Fruit fly (Drosophila melanogaster) whole organism, embryonic: ENCODE data around the gene CG13258.

ENCODE experiments used
- ATbp ChIP-seq: fragments of 200-800 bp; sonication (Bioruptor generic); optimal IDR thresholded peaks from 2 replicates; lab custom pipeline; 2017; ENCODE audit warnings: missing biosample characterization, mild to moderate bottlenecking, missing genetic modification characterization, missing genetic modification reagents
- Ada2b ChIP-seq: fragments of 200-800 bp; sonication (Bioruptor generic); IDR thresholded peaks from 2 replicates; pipeline ENCODE4 v1.3.6; 2022; ENCODE audit warnings: missing biosample characterization, missing genetic modification characterization
- CG10462 ChIP-seq: fragments of 200-800 bp; sonication (Bioruptor generic); optimal IDR thresholded peaks from 2 replicates; lab custom pipeline; 2016; ENCODE audit warnings: missing biosample characterization, missing genetic modification characterization
- CG11504 ChIP-seq: fragments of 200-800 bp; sonication (Bioruptor generic); optimal IDR thresholded peaks from 3 replicates; lab custom pipeline; 2019; ENCODE audit warnings: missing biosample characterization, mild to moderate bottlenecking, missing genetic modification characterization, moderate library complexity
- CG11696 ChIP-seq: fragments of 200-800 bp; sonication (Bioruptor generic); IDR thresholded peaks from 2 replicates; pipeline ENCODE4 v1.3.6; 2022; ENCODE audit warnings: missing biosample characterization, missing genetic modification characterization
- CG12391 ChIP-seq: fragments of 200-800 bp; sonication (Bioruptor generic); optimal IDR thresholded peaks from 3 replicates; lab custom pipeline; 2018; ENCODE audit warnings: missing biosample characterization, mild to moderate bottlenecking, missing genetic modification characterization, moderate library complexity
- CG12659 ChIP-seq: fragments of 200-800 bp; sonication (Bioruptor generic); optimal IDR thresholded peaks from 3 replicates; lab custom pipeline; 2017; ENCODE audit warnings: mild to moderate bottlenecking, missing biosample characterization, missing genetic modification reagents, missing genetic modification characterization
- CG14014 ChIP-seq: fragments of 200-800 bp; sonication (Bioruptor generic); IDR thresholded peaks from 2 replicates; pipeline ENCODE4 v1.3.6; 2022; ENCODE audit warnings: missing biosample characterization, missing genetic modification characterization
- CG14860 ChIP-seq: fragments of 200-800 bp; sonication (Bioruptor generic); IDR thresholded peaks from 3 replicates; pipeline ENCODE4 v1.3.6; 2022; ENCODE audit warnings: missing biosample characterization, missing genetic modification characterization; ENCODE audit not compliant: partially characterized antibody
- CG15514 ChIP-seq: fragments of 200-800 bp; sonication (Bioruptor generic); optimal IDR thresholded peaks from 3 replicates; lab custom pipeline; 2017; ENCODE audit warnings: missing biosample characterization, missing genetic modification characterization, mild to moderate bottlenecking, moderate library complexity, missing genetic modification reagents
- CG17361 ChIP-seq: fragments of 200-800 bp; sonication (Bioruptor generic); IDR thresholded peaks from 3 replicates; pipeline ENCODE4 v1.3.6; 2022; ENCODE audit warnings: missing biosample characterization, missing genetic modification characterization
- CG1832 ChIP-seq: fragments of 200-800 bp; sonication (Bioruptor generic); optimal IDR thresholded peaks from 2 replicates; lab custom pipeline; 2017; ENCODE audit warnings: missing biosample characterization, mild to moderate bottlenecking, missing genetic modification characterization, inconsistent platforms
- CG31365 ChIP-seq: fragments of 200-800 bp; sonication (Bioruptor generic); optimal IDR thresholded peaks from 2 replicates; lab custom pipeline; 2018; ENCODE audit warnings: missing biosample characterization, mild to moderate bottlenecking, missing genetic modification characterization
- CG32772 ChIP-seq: fragments of 200-800 bp; sonication (Bioruptor generic); IDR thresholded peaks from 2 replicates; pipeline ENCODE4 v1.3.6; 2022; ENCODE audit warnings: missing biosample characterization, missing genetic modification characterization
- CG34224 ChIP-seq: fragments of 200-800 bp; sonication (Bioruptor generic); IDR thresholded peaks from 3 replicates; pipeline ENCODE4 v1.3.6; 2022; ENCODE audit warnings: missing biosample characterization, missing genetic modification characterization; ENCODE audit not compliant: partially characterized antibody
- CG3838 ChIP-seq: fragments of 200-800 bp; sonication (Bioruptor generic); optimal IDR thresholded peaks from 3 replicates; lab custom pipeline; 2016; ENCODE audit warnings: missing biosample characterization, missing genetic modification characterization
- CG7271 ChIP-seq: fragments of 200-800 bp; sonication (Bioruptor generic); optimal IDR thresholded peaks from 2 replicates; lab custom pipeline; 2018; ENCODE audit warnings: missing biosample characterization, mild to moderate bottlenecking, missing genetic modification characterization, moderate library complexity
- CG7745 ChIP-seq: fragments of 200-800 bp; sonication (Bioruptor generic); optimal IDR thresholded peaks from 2 replicates; lab custom pipeline; 2018; ENCODE audit warnings: missing biosample characterization, mild to moderate bottlenecking, missing genetic modification characterization, moderate library complexity
- CG9727 ChIP-seq: fragments of 200-800 bp; sonication (Bioruptor generic); optimal IDR thresholded peaks from 3 replicates; lab custom pipeline; 2017; ENCODE audit warnings: missing biosample characterization, mild to moderate bottlenecking, missing genetic modification characterization
- D ChIP-seq, 2 experiments: fragments of 200-800 bp in 1 of 2; fragments of >200 bp in 1 of 2; sonication (Bioruptor generic) in 1 of 2; optimal IDR thresholded peaks; 2 replicates in 1 of 2; 3 replicates in 1 of 2; lab custom pipeline; 2017; ENCODE audit warnings: mild to moderate bottlenecking in 1 of 2, missing biosample characterization in 1 of 2, missing genetic modification characterization in 1 of 2, missing genetic modification reagents in 1 of 2
- Doc3 ChIP-seq: fragments of 200-800 bp; sonication (Bioruptor generic); IDR thresholded peaks from 3 replicates; pipeline ENCODE4 v1.3.6; 2022; ENCODE audit warnings: missing biosample characterization, missing genetic modification characterization; ENCODE audit not compliant: partially characterized antibody
- E2f2 ChIP-seq: fragments of 200-800 bp; sonication (Bioruptor generic); IDR thresholded peaks from 2 replicates; pipeline ENCODE4 v1.3.6; 2022; ENCODE audit warnings: missing biosample characterization, missing genetic modification characterization
- ERR ChIP-seq: fragments of 200-800 bp; sonication (Bioruptor generic); optimal IDR thresholded peaks from 2 replicates; lab custom pipeline; 2016; ENCODE audit warnings: missing biosample characterization, missing genetic modification characterization
- Ets65A ChIP-seq: fragments of 200-800 bp; sonication (Bioruptor generic); peaks from one replicate; lab custom pipeline; 2016; ENCODE audit warnings: missing biosample characterization, missing genetic modification characterization
- HmgZ ChIP-seq: fragments of 200-800 bp; sonication (Bioruptor generic); optimal IDR thresholded peaks from 2 replicates; lab custom pipeline; 2018; ENCODE audit warnings: missing biosample characterization, mild to moderate bottlenecking, missing genetic modification characterization
- Lpt ChIP-seq: fragments of >200 bp; optimal IDR thresholded peaks from 2 replicates; lab custom pipeline; 2018; ENCODE audit warnings: missing biosample characterization, missing genetic modification characterization
- MESR4 ChIP-seq: fragments of 200-800 bp; sonication (Bioruptor generic); optimal IDR thresholded peaks from 2 replicates; lab custom pipeline; 2018; ENCODE audit warnings: missing biosample characterization, mild to moderate bottlenecking, missing genetic modification characterization, moderate library complexity
- Opbp ChIP-seq: fragments of 200-800 bp; sonication (Bioruptor generic); IDR thresholded peaks from 3 replicates; pipeline ENCODE4 v1.3.6; 2022; ENCODE audit warnings: missing biosample characterization, missing genetic modification characterization; ENCODE audit not compliant: partially characterized antibody
- Pdp1 ChIP-seq, 2 experiments: fragments of 200-800 bp; sonication (Bioruptor generic); optimal IDR thresholded peaks; 3 replicates each; lab custom pipeline; 2016; ENCODE audit warnings: missing biosample characterization in 2 of 2, missing genetic modification characterization in 2 of 2, mild to moderate bottlenecking in 1 of 2, moderate library complexity in 1 of 2
- Sin3A ChIP-seq: fragments of >200 bp; optimal IDR thresholded peaks from 2 replicates; lab custom pipeline; 2018
- Six4 ChIP-seq: fragments of 200-800 bp; sonication (Bioruptor generic); optimal IDR thresholded peaks from 2 replicates; lab custom pipeline; 2016; ENCODE audit warnings: missing biosample characterization, missing genetic modification characterization
- ara ChIP-seq: fragments of 200-800 bp; sonication (Bioruptor generic); IDR thresholded peaks from 2 replicates; pipeline ENCODE4 v1.3.6; 2022; ENCODE audit warnings: missing biosample characterization, missing genetic modification characterization
- ase ChIP-seq: fragments of 200-800 bp; sonication (Bioruptor generic); IDR thresholded peaks from 3 replicates; pipeline ENCODE4 v1.3.6; 2022; ENCODE audit warnings: missing biosample characterization, missing genetic modification characterization
- caup ChIP-seq: fragments of 200-800 bp; sonication (Bioruptor generic); optimal IDR thresholded peaks from 3 replicates; lab custom pipeline; 2017; ENCODE audit warnings: missing biosample characterization, mild to moderate bottlenecking, missing genetic modification characterization, moderate library complexity; ENCODE audit not compliant: severe bottlenecking
- chinmo ChIP-seq: fragments of 200-800 bp; sonication (Bioruptor generic); IDR thresholded peaks from 4 replicates; pipeline ENCODE4 v1.3.6; 2022; ENCODE audit warnings: missing biosample characterization, missing genetic modification characterization; ENCODE audit not compliant: partially characterized antibody
- crol ChIP-seq: fragments of 200-800 bp; sonication (Bioruptor generic); IDR thresholded peaks from 2 replicates; pipeline ENCODE4 v1.3.6; 2022; ENCODE audit warnings: missing biosample characterization, missing genetic modification characterization
- crp ChIP-seq, 2 experiments: fragments of 200-800 bp; sonication (Bioruptor generic); optimal IDR thresholded peaks; 2 replicates in 1 of 2; 3 replicates in 1 of 2; lab custom pipeline; 2017; ENCODE audit warnings: missing biosample characterization in 2 of 2, missing genetic modification characterization in 2 of 2, mild to moderate bottlenecking in 1 of 2, moderate library complexity in 1 of 2
- eve ChIP-seq, 2 experiments: fragments of >200 bp; optimal IDR thresholded peaks; 2 replicates each; lab custom pipeline; 2017; ENCODE audit warnings: missing biosample characterization in 2 of 2, missing genetic modification characterization in 2 of 2
- hth ChIP-seq: fragments of >200 bp; optimal IDR thresholded peaks from 2 replicates; lab custom pipeline; 2017; ENCODE audit warnings: inconsistent platforms
- pfk ChIP-seq: fragments of 200-800 bp; sonication (Bioruptor generic); optimal IDR thresholded peaks from 2 replicates; lab custom pipeline; 2018; ENCODE audit warnings: missing biosample characterization, mild to moderate bottlenecking, missing genetic modification characterization, moderate library complexity
- phol ChIP-seq: fragments of 200-800 bp; sonication (Bioruptor generic); optimal IDR thresholded peaks from 3 replicates; lab custom pipeline; 2018; ENCODE audit warnings: missing biosample characterization, mild to moderate bottlenecking, missing genetic modification characterization, moderate library complexity
- row ChIP-seq: fragments of 200-800 bp; sonication (Bioruptor generic); IDR thresholded peaks from 3 replicates; pipeline ENCODE4 v1.3.6; 2022; ENCODE audit warnings: missing biosample characterization, missing genetic modification characterization
- sd ChIP-seq: fragments of 200-800 bp; sonication (Bioruptor generic); optimal IDR thresholded peaks from 3 replicates; lab custom pipeline; 2018; ENCODE audit warnings: missing biosample characterization, mild to moderate bottlenecking, missing genetic modification characterization, moderate library complexity
- ttk ChIP-seq: fragments of 200-800 bp; sonication (Bioruptor generic); IDR thresholded peaks from 2 replicates; pipeline ENCODE4 v2.1.2; 2022; ENCODE audit warnings: missing biosample characterization, missing genetic modification characterization
- twi ChIP-seq: fragments of 200-800 bp; optimal IDR thresholded peaks from 2 replicates; lab custom pipeline; 2019; ENCODE audit warnings: missing biosample characterization, mild to moderate bottlenecking, missing genetic modification characterization, moderate library complexity
- vvl ChIP-seq: fragments of 200-800 bp; sonication (Bioruptor generic); IDR thresholded peaks from 2 replicates; pipeline ENCODE4 v1.3.6; 2022; ENCODE audit warnings: missing biosample characterization, missing genetic modification characterization
- z ChIP-seq: fragments of 200-800 bp; sonication (Bioruptor generic); IDR thresholded peaks from 3 replicates; pipeline ENCODE4 v1.3.6; 2022; ENCODE audit warnings: missing biosample characterization, missing genetic modification characterization

CG13258 gene

DNA sequence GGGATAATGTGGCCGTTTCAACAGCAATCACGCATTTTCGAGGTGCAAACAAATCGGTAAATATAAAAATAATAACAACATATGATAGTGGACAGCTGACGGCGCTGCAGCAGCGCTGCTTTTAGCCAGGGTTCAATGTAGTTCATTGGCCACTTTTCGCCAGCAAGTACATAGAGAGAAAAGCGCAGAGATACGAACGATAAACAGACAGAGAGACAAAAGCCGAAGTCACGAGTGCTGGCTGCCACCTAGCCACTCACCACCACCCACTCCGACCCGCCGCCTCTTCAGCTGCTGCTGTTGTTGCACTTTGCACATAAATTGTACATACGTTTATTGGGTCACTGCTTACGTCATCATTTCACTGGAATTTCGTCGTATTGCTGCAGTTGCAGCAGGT is 10.0 kb downstream of the CG13258 start (continued):
- no peak for TF ChIP-seq Sin3A (lab: Kevin White, UChicago)
- no peak for TF ChIP-seq CG14860
- TF ChIP-seq CG31365 (tag; lab: Kevin White, UChicago) = no peak
- peak; percentile 9 to 33 for TF ChIP-seq crp (GFP tag; optimal IDR thresholded peaks at IDR 0.05; lab: Kevin White, UChicago)
- TF ChIP-seq caup (GFP tag; lab: Kevin White, UChicago) = no peak
- TF ChIP-seq Six4 (GFP tag; lab: Kevin White, UChicago) = no peak
- TF ChIP-seq CG11504 (tag; lab: Kevin White, UChicago) = no peak
- TF ChIP-seq CG12391 (tag; lab: Kevin White, UChicago) = no peak
- no peak for TF ChIP-seq CG12659 (GFP tag; lab: Kevin White, UChicago)
- no peak for TF ChIP-seq HmgZ (tag; lab: Kevin White, UChicago)
- peak in 1 of 2 experiments; percentile 44 for TF ChIP-seq Pdp1 (GFP tag; optimal IDR thresholded peaks at IDR 0.05; lab: Kevin White, UChicago)
- no peak for TF ChIP-seq Ada2b (GFP tag; lab: Robert Waterston, UW)
- no peak for TF ChIP-seq eve (GFP tag; optimal IDR thresholded peaks at IDR 0.05; lab: Kevin White, UChicago)
- no peak for TF ChIP-seq ERR

DNA sequence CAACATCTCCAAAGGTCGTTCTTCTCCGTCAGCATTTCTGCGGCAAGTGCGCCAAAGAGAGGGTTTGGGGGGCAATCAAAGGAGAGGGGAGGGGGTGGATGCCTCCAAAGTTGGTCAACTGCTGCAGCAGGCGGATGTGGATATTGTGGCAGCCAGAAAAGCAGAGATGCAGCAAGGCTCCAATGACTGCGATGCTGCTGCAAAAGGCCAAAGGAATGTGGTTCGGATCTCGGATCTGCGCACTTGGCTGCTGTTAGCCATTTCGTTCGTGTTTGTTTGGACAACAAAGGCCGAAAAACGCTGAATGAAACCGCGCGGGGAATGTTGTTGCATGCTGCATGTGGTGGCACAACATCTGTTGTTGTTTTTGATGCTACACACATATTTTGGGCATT is 10.8 kb downstream of the CG13258 start:
- TF ChIP-seq crol (GFP tag; lab: Robert Waterston, UW) = peak; percentile 44
- TF ChIP-seq D (optimal IDR thresholded peaks at IDR 0.05; lab: Kevin White, UChicago) = peak; percentile 58
- TF ChIP-seq D (GFP tag; optimal IDR thresholded peaks at IDR 0.05; lab: Kevin White, UChicago) = no peak
- TF ChIP-seq chinmo (GFP tag; lab: Robert Waterston, UW) = 0 out of 4 replicates have a peak, but pooled peaks have one; percentile 23
- TF ChIP-seq CG1832 = no peak
- TF ChIP-seq ase = no peak
- TF ChIP-seq sd (tag; lab: Kevin White, UChicago) = peak; percentile 13
- peak; percentile 82 for TF ChIP-seq twi (tag; lab: Kevin White, UChicago)
- 0 out of 3 replicates have a peak, but pooled peaks have one; percentile 22 for TF ChIP-seq Opbp
- peak; percentile 24 for TF ChIP-seq pfk (GFP tag; lab: Kevin White, UChicago)

DNA sequence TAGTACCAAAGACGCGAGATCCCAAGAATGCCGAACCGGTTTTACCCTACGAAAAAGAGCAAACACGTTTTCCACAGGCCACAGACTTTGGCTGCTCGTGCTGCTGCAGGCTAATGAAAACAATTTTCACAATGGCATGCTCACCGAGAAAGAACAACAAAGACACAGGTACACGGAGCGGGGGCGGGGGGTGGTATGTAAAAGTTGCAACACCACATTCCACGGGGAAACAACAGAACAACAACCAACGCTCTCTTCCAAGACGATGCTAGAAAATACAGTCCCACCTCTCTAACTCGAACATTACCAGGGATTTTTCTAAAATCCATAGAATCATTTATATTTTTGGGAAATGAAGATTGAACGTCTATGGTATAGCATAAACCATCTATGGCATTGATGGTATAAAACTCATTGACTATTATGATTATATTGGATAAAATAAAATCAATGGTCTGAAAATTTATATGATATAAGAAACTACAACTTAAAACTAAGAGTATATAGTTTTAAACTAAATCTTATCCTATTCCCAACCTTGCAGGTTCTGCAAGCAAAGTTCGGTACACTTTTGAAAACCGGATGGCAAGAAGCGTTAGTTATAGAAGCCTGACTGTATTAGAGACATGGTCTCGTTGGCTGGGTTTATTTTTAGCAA is 11.3 kb downstream of the CG13258 start:
- TF ChIP-seq ara (GFP tag; lab: Robert Waterston, UW) (no peak), CG17361 (0 out of 3 replicates have a peak, but pooled peaks have one; percentile 26), ttk (GFP tag; lab: Robert Waterston, UW) (no peak), hth (lab: Kevin White, UChicago) (no peak), CG32772 (no peak), CG10462 (no peak), CG14014 (GFP tag; lab: Robert Waterston, UW) (no peak), MESR4 (GFP tag; lab: Kevin White, UChicago) (no peak), CG7745 (no peak), CG7271 (tag; lab: Kevin White, UChicago) (no peak), row (GFP tag; lab: Robert Waterston, UW) (0 out of 3 replicates have a peak, but pooled peaks have one; percentile 20), Ets65A (GFP tag; lab: Kevin White, UChicago) (peak; percentile 38), CG34224 (GFP tag; lab: Robert Waterston, UW) (no peak), phol (tag; lab: Kevin White, UChicago) (peak; percentile 6), E2f2 (GFP tag; lab: Robert Waterston, UW) (no peak), vvl (peak; percentile 22; the same call in 1 of the 2 replicates), CG11696 (GFP tag; lab: Robert Waterston, UW) (no peak), CG15514 (GFP tag; lab: Kevin White, UChicago) (no peak), ATbp (GFP tag; lab: Kevin White, UChicago) (no peak), eve (GFP tag; optimal IDR thresholded peaks at IDR 0.05; lab: Kevin White, UChicago) (peak in 1 of 2 experiments; percentile 49), Doc3 (GFP tag; lab: Robert Waterston, UW) (no peak), CG3838 (GFP tag; lab: Kevin White, UChicago) (no peak), z (peak; percentile 14; the same call in 1 of the 3 replicates), Lpt (GFP tag; lab: Kevin White, UChicago) (peak; percentile 89), CG9727 (GFP tag; lab: Kevin White, UChicago) (no peak)
